Fruit fly (Drosophila melanogaster): ENCODE results near the gene CG15317.

Gene CG15317

dm6 chrX:9583440-9584103, 27.2 kb upstream of the CG15317 start (continued):
- TF ChIP-seq lmd (GFP tag; IDR thresholded peaks at IDR 0.05) (peak; percentile 95), bsh (GFP tag; optimal IDR thresholded peaks at IDR 0.05) (peak; percentile 94 to 95), ftz-f1 (GFP tag; optimal IDR thresholded peaks at IDR 0.05) (peak; percentile 44), NC2α (GFP tag; optimal IDR thresholded peaks at IDR 0.05) (peak; percentile 15), CG11085 (GFP tag; IDR thresholded peaks at IDR 0.05) (peak; percentile 81), CG30020 (tag; optimal IDR thresholded peaks at IDR 0.05) (peak; percentile 71), CG1602 (GFP tag; optimal IDR thresholded peaks at IDR 0.05) (peak; percentile 86), Blimp-1 (GFP tag; optimal IDR thresholded peaks at IDR 0.05) (peak; percentile 87), CG17359 (tag; optimal IDR thresholded peaks at IDR 0.05) (peak; percentile 96), ab (GFP tag; optimal IDR thresholded peaks at IDR 0.05) (peak; percentile 51), CG10321 (GFP tag; IDR thresholded peaks at IDR 0.05) (peak; percentile 75), CG12219 (GFP tag; optimal IDR thresholded peaks at IDR 0.05) (peak; percentile 94), unpg (GFP tag; optimal IDR thresholded peaks at IDR 0.05) (peak; percentile 94), HLHmδ (GFP tag; optimal IDR thresholded peaks at IDR 0.05) (no peak), tio (GFP tag; optimal IDR thresholded peaks at IDR 0.05) (peak; percentile 85), ranshi (GFP tag; IDR thresholded peaks at IDR 0.05) (peak; percentile 88), Myb (GFP tag; optimal IDR thresholded peaks at IDR 0.05) (peak; percentile 38), CG6654 (GFP tag; optimal IDR thresholded peaks at IDR 0.05) (peak; percentile 83), ap (GFP tag; IDR thresholded peaks at IDR 0.05) (peak; percentile 91), Hr3 (GFP tag; optimal IDR thresholded peaks at IDR 0.05) (peak; percentile 91), gcm (GFP tag; optimal IDR thresholded peaks at IDR 0.05) (peak; percentile 93), danr (GFP tag; IDR thresholded peaks at IDR 0.05) (peak; percentile 89), CG3407 (GFP tag; optimal IDR thresholded peaks at IDR 0.05) (peak; percentile 89), fd64A (GFP tag; optimal IDR thresholded peaks at IDR 0.05) (peak; percentile 84), CG7357 (GFP tag; IDR thresholded peaks at IDR 0.05) (peak; percentile 84), CG6689 (GFP tag; IDR thresholded peaks at IDR 0.05) (peak; percentile 96), CG11456 (GFP tag; IDR thresholded peaks at IDR 0.05) (peak; percentile 90), NfI (GFP tag; optimal IDR thresholded peaks at IDR 0.05) (peak; percentile 93), CG30403 (GFP tag; optimal IDR thresholded peaks at IDR 0.05) (peak; percentile 93), CG3847 (GFP tag; IDR thresholded peaks at IDR 0.05) (peak; percentile 93), dm (GFP tag; optimal IDR thresholded peaks at IDR 0.05) (peak; percentile 43), Nf-YA (GFP tag; IDR thresholded peaks at IDR 0.05) (peak; percentile 81), bcd (GFP tag; optimal IDR thresholded peaks at IDR 0.05) (peak; percentile 95), C15 (GFP tag; IDR thresholded peaks at IDR 0.05) (peak; percentile 74; the same call in 1 of the 3 replicates), Vsx1 (GFP tag; optimal IDR thresholded peaks at IDR 0.05) (peak; percentile 92), her (GFP tag; optimal IDR thresholded peaks at IDR 0.05) (peak; percentile 45), CG43689 (GFP tag; IDR thresholded peaks at IDR 0.05) (peak; percentile 85), CG14710 (tag; optimal IDR thresholded peaks at IDR 0.05) (peak; percentile 87), CoRest (tag; optimal IDR thresholded peaks at IDR 0.05) (peak; percentile 96), Bdp1 (GFP tag; optimal IDR thresholded peaks at IDR 0.05) (peak; percentile 59), CG14050 (GFP tag; IDR thresholded peaks at IDR 0.05) (peak; percentile 92), CG15514 (GFP tag; optimal IDR thresholded peaks at IDR 0.05) (peak; percentile 92), pho (GFP tag; optimal IDR thresholded peaks at IDR 0.05) (peak; percentile 66), CG13894 (tag; optimal IDR thresholded peaks at IDR 0.05) (peak; percentile 91), Dek (tag; optimal IDR thresholded peaks at IDR 0.05) (peak; percentile 94), Nf-YB (GFP tag; optimal IDR thresholded peaks at IDR 0.05) (peak; percentile 80), BtbVII (GFP tag; optimal IDR thresholded peaks at IDR 0.05) (peak; percentile 95), CG10654 (GFP tag; optimal IDR thresholded peaks at IDR 0.05) (peak; percentile 82), Dip3 (GFP tag; optimal IDR thresholded peaks at IDR 0.05) (peak; percentile 70), CG4360 (GFP tag; IDR thresholded peaks at IDR 0.05) (peak; percentile 60)

All from whole organism, embryonic.